Fruit fly (Drosophila melanogaster): ENCODE data around the gene Ipp.

Gene Ipp

dm6 chr3R:13964513-13964975, 6.0 kb downstream of the Ipp start, which contains the start of gene Orc2 (continued):
- no peak for TF ChIP-seq Neu2 (GFP tag; optimal IDR thresholded peaks at IDR 0.05; ENCODE audit: borderline replicate concordance)
- TF ChIP-seq CG5245 (GFP tag; optimal IDR thresholded peaks at IDR 0.05) = no peak
- TF ChIP-seq CG10431 (GFP tag; optimal IDR thresholded peaks at IDR 0.05) = peak; percentile 3
- no peak for TF ChIP-seq Vsx1 (GFP tag; optimal IDR thresholded peaks at IDR 0.05)
- no peak for TF ChIP-seq Gug (GFP tag; IDR thresholded peaks at IDR 0.05)
- TF ChIP-seq CG9727 (GFP tag; optimal IDR thresholded peaks at IDR 0.05) = no peak
- no peak for TF ChIP-seq CG1603 (tag; optimal IDR thresholded peaks at IDR 0.05)
- TF ChIP-seq BtbVII (GFP tag; optimal IDR thresholded peaks at IDR 0.05) = no peak
- TF ChIP-seq CG17385 (GFP tag; optimal IDR thresholded peaks at IDR 0.05) = no peak
- TF ChIP-seq ac (GFP tag; optimal IDR thresholded peaks at IDR 0.05) = no peak
- no peak for TF ChIP-seq Elba2 (GFP tag; optimal IDR thresholded peaks at IDR 0.05)
- no peak for TF ChIP-seq tx (GFP tag; optimal IDR thresholded peaks at IDR 0.05)
- no peak for TF ChIP-seq CG30431 (GFP tag; optimal IDR thresholded peaks at IDR 0.05)
- TF ChIP-seq CG17186 (GFP tag; optimal IDR thresholded peaks at IDR 0.05) = peak; percentile 29
- TF ChIP-seq CG3726 (GFP tag; IDR thresholded peaks at IDR 0.05) = no peak
- TF ChIP-seq CG18262 (tag; optimal IDR thresholded peaks at IDR 0.05) = peak; percentile 20
- TF ChIP-seq CG6813 (GFP tag; optimal IDR thresholded peaks at IDR 0.05) = no peak
- TF ChIP-seq CG14441 (GFP tag; IDR thresholded peaks at IDR 0.05) = no peak
- TF ChIP-seq Nf-YB (GFP tag; optimal IDR thresholded peaks at IDR 0.05) = no peak
- TF ChIP-seq Ets97D (GFP tag; optimal IDR thresholded peaks at IDR 0.05) = peak; percentile 75
- TF ChIP-seq C15 (GFP tag; IDR thresholded peaks at IDR 0.05) = no peak
- 0 out of 3 replicates have a peak, but pooled peaks have one; percentile 13 for TF ChIP-seq vnd (GFP tag; IDR thresholded peaks at IDR 0.05; ENCODE audit: partially characterized antibody)
- TF ChIP-seq dmrt99B (tag; optimal IDR thresholded peaks at IDR 0.05) = no peak
- TF ChIP-seq CG31224 (GFP tag; IDR thresholded peaks at IDR 0.05) = no peak
- peak; percentile 93 for TF ChIP-seq Max (GFP tag; optimal IDR thresholded peaks at IDR 0.05)
- peak in 1 of 2 experiments; percentile 41 for TF ChIP-seq crp (GFP tag; optimal IDR thresholded peaks at IDR 0.05)
- TF ChIP-seq Fer1 (GFP tag; optimal IDR thresholded peaks at IDR 0.05) = no peak
- TF ChIP-seq CG16779 (GFP tag; IDR thresholded peaks at IDR 0.05) = no peak
- no peak for TF ChIP-seq CG3163 (GFP tag; optimal IDR thresholded peaks at IDR 0.05)
- no peak for TF ChIP-seq Ptx1 (GFP tag; IDR thresholded peaks at IDR 0.05)
- peak in 1 of 2 experiments; percentile 95 for TF ChIP-seq insv (GFP tag; optimal IDR thresholded peaks at IDR 0.05)
- TF ChIP-seq CG2875 (GFP tag; optimal IDR thresholded peaks at IDR 0.05) = no peak
- TF ChIP-seq odd (GFP tag; optimal IDR thresholded peaks at IDR 0.05) = no peak
- TF ChIP-seq CG1832 (GFP tag; optimal IDR thresholded peaks at IDR 0.05) = no peak
- no peak for TF ChIP-seq CG13123 (GFP tag; optimal IDR thresholded peaks at IDR 0.05)
- no peak for TF ChIP-seq mam (GFP tag; optimal IDR thresholded peaks at IDR 0.05)
- 0 out of 3 replicates have a peak, but pooled peaks have one; percentile 7 for TF ChIP-seq CG11560 (tag; IDR thresholded peaks at IDR 0.05)
- TF ChIP-seq CG16815 (GFP tag; optimal IDR thresholded peaks at IDR 0.05) = no peak
- no peak for TF ChIP-seq CG6765 (GFP tag; optimal IDR thresholded peaks at IDR 0.05)
- no peak for TF ChIP-seq mld (GFP tag; IDR thresholded peaks at IDR 0.05; ENCODE audit: partially characterized antibody)
- no peak for TF ChIP-seq CG8478 (optimal IDR thresholded peaks at IDR 0.05)
- TF ChIP-seq bab2 (GFP tag; optimal IDR thresholded peaks at IDR 0.05) = no peak
- TF ChIP-seq Dref (GFP tag; IDR thresholded peaks at IDR 0.05) = peak; percentile 82
- peak; percentile 10 for TF ChIP-seq Sin3A (optimal IDR thresholded peaks at IDR 0.05)
- peak; percentile 85 for TF ChIP-seq stwl (tag; optimal IDR thresholded peaks at IDR 0.05)
- TF ChIP-seq Jarid2 (GFP tag; optimal IDR thresholded peaks at IDR 0.05) = no peak
- TF ChIP-seq kni (GFP tag; optimal IDR thresholded peaks at IDR 0.05) = no peak
- no peak for TF ChIP-seq pan (optimal IDR thresholded peaks at IDR 0.05)
- TF ChIP-seq pan (GFP tag; optimal IDR thresholded peaks at IDR 0.05 in 1 of 2, IDR thresholded peaks at IDR 0.05 in 1 of 2) = no peak
- TF ChIP-seq Kr (GFP tag; optimal IDR thresholded peaks at IDR 0.05) = no peak
- peak; percentile 17 for TF ChIP-seq CG30403 (GFP tag; optimal IDR thresholded peaks at IDR 0.05)
- TF ChIP-seq Atf3 (GFP tag; optimal IDR thresholded peaks at IDR 0.05) = no peak
